Worm (Caenorhabditis elegans): ENCODE measurements around the gene mrps-26.

DNA sequence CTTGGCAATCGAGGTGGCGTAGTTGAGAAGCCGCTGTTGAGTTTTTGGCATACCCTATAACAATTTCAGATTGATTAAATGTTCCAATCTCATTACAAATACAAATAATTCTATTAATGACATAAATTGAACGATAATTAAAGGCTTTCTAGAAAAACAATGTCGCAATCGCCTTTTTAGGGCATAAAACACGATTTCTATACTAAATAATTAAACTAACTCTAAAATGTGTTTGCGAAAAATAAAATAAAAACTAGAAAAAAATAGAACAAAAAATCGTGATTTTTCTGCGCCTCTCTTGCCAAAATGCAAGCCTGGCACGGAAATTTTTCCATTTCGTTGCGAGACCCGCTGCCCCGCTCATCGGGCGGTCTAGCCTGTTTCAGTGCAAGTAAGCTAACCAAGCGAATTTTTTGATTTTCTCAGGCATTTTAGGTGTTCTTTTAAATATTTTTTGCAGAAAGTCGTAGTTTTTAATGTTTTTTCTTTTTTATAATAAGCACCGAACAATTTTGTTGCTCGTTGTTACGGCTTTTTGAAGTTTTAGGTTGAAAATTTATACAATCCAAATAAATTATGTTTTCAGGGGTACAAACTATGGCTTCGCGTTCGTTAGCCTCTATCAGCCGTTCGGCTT lies 6.5 kb upstream of the mrps-26 start, which contains the start of the genes C34E10.12, C34E10.10 and atp-2:
- no peak for TF ChIP-seq dao-5 (tag; optimal IDR thresholded peaks at IDR 0.05)
- TF ChIP-seq him-1 (tag; optimal IDR thresholded peaks at IDR 0.05): peak; percentile 7

Data from whole organism, L4/young adult.